Fruit fly (Drosophila melanogaster) Kc167 (cell line): ENCODE data around the gene TfIIA-L.

Experiments used
- Myc ChIP-seq: fragments of >200 bp; optimal IDR thresholded peaks from 2 replicates; lab custom pipeline; 2017; ENCODE audit warnings: missing external identifiers
- Sin3A ChIP-seq: fragments of >200 bp; optimal IDR thresholded peaks from 2 replicates; lab custom pipeline; 2018; ENCODE audit warnings: missing external identifiers
- h ChIP-seq: fragments of >200 bp; optimal IDR thresholded peaks from 3 replicates; lab custom pipeline; 2018; ENCODE audit warnings: missing external identifiers
- insv ChIP-seq: fragments of >200 bp; optimal IDR thresholded peaks from 3 replicates; lab custom pipeline; 2018; ENCODE audit warnings: missing external identifiers
- psq ChIP-seq: fragments of >200 bp; optimal IDR thresholded peaks from 2 replicates; lab custom pipeline; 2017; ENCODE audit warnings: missing external identifiers
- ttk ChIP-seq: sonication (Bioruptor generic); optimal IDR thresholded peaks from 2 replicates; lab custom pipeline; 2017; ENCODE audit warnings: missing external identifiers

DNA sequence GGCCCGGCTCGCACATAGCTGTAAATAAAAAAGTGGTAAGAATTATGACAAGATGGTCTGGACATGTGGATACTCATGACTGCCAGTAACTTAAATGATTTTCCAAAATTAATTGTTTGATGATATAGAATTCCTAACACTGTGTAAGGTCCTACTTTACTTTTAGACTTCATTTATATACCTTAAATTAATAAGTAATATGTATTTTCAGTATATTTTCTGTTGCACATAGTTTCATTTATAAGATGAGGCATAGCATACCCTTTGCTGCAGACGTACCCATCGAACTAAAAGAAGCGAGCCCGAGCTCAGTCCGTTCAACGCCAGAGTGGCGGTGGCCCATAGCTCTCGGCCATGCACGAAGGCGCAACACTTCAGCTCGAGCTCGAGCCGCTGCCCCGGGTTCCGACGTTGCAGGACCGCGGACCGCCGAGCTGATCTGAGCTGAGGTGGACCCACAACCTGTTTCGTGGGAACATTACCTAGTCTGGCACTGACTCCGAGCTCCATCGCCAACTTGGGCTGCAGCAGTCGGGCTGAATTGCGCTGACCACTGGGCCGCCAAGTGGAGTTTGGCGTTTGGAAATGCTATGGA lies 33.4 kb upstream of the TfIIA-L start:
- TF ChIP-seq psq (lab: Kevin White, UChicago) (no peak), Sin3A (lab: Kevin White, UChicago) (no peak), insv (lab: Kevin White, UChicago) (no peak), h (lab: Kevin White, UChicago) (no peak), ttk (lab: Kevin White, UChicago) (no peak), Myc (lab: Kevin White, UChicago) (no peak)
